Fruit fly (Drosophila melanogaster) whole organism: Measurements from ENCODE around the gene Nt5a.

Experiments used
- CG8478 ChIP-seq: fragments of >200 bp; optimal IDR thresholded peaks from 2 replicates; lab custom pipeline; 2018; ENCODE audit warnings: inconsistent platforms
- Dll ChIP-seq: fragments of >200 bp; optimal IDR thresholded peaks from 2 replicates; lab custom pipeline; 2017
- EcR ChIP-seq, 2 experiments: fragments of >200 bp; optimal IDR thresholded peaks; 2 replicates each; lab custom pipeline; 2017; ENCODE audit warnings: missing biosample characterization in 2 of 2, missing genetic modification characterization in 2 of 2, missing genetic modification reagents in 2 of 2
- pan ChIP-seq: fragments of >200 bp; optimal IDR thresholded peaks from 2 replicates; lab custom pipeline; 2017
- psq ChIP-seq: fragments of >200 bp; optimal IDR thresholded peaks from 2 replicates; lab custom pipeline; 2017
- usp ChIP-seq: fragments of >200 bp; optimal IDR thresholded peaks from 2 replicates; lab custom pipeline; 2017; ENCODE audit warnings: missing biosample characterization, missing genetic modification characterization, mixed read lengths

Gene Nt5a

dm6 chr3L:1335428-1335764, 28.2 kb upstream of the Nt5a start:
- TF ChIP-seq usp (GFP tag; lab: Kevin White, UChicago) (no peak), EcR (GFP tag; optimal IDR thresholded peaks at IDR 0.05; lab: Kevin White, UChicago) (no peak), Dll (lab: Kevin White, UChicago) (no peak), CG8478 (lab: Kevin White, UChicago) (no peak)

dm6 chr3L:1334571-1335427, 27.6 kb upstream of the Nt5a start, which contains the start of the genes Hmbs and CG2211:
TSS of gene Hmbs (plus strand) at chr3L:1334889.
TSS of gene CG2211 (minus strand) at chr3L:1335359.
- no peak for TF ChIP-seq Dll (lab: Kevin White, UChicago)
- no peak for TF ChIP-seq psq (lab: Kevin White, UChicago)
- no peak for TF ChIP-seq usp (GFP tag; lab: Kevin White, UChicago)
- no peak for TF ChIP-seq CG8478 (lab: Kevin White, UChicago)
- TF ChIP-seq EcR (GFP tag; optimal IDR thresholded peaks at IDR 0.05; lab: Kevin White, UChicago): no peak
- TF ChIP-seq pan (lab: Kevin White, UChicago): no peak

dm6 chr3L:1332973-1333372, 25.8 kb upstream of the Nt5a start, which contains the start of gene msd5:
TSS of gene msd5 (minus strand) at chr3L:1333146.
- TF ChIP-seq CG8478 (lab: Kevin White, UChicago) (no peak), Dll (lab: Kevin White, UChicago) (no peak), EcR (GFP tag; optimal IDR thresholded peaks at IDR 0.05; lab: Kevin White, UChicago) (no peak), psq (lab: Kevin White, UChicago) (no peak), pan (lab: Kevin White, UChicago) (no peak), usp (GFP tag; lab: Kevin White, UChicago) (no peak)

- TF ChIP-seq pan (lab: Kevin White, UChicago) (no peak), EcR (GFP tag; optimal IDR thresholded peaks at IDR 0.05; lab: Kevin White, UChicago) (no peak), CG8478 (lab: Kevin White, UChicago) (no peak), psq (lab: Kevin White, UChicago) (no peak), Dll (lab: Kevin White, UChicago) (no peak), usp (GFP tag; lab: Kevin White, UChicago) (no peak)
These were observed 24.3 kb upstream of the Nt5a start, which contains the start of gene msd1 for dm6 chr3L:1331542-1331941. TSS of gene msd1 (plus strand) at chr3L:1331744.

DNA sequence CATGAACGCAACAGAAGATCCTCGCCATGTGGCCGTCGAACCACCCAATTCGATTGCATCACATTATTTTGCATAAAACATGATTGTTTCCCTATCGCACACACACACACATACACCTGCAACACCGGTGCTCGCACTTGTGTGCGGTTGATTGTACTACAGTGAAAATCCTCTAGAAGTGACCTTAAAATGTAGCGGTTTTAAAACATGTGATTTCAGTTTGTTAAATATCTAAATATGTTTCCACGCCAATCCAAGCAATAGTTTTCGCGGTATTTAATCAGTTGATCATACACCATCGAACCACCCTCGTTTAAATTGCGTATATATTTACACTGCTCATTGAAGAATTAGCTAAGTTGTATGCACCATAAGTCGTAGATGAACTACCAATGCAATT, 23.2 kb upstream of the Nt5a start:
- TF ChIP-seq psq (lab: Kevin White, UChicago) (no peak), CG8478 (lab: Kevin White, UChicago) (no peak), usp (GFP tag; lab: Kevin White, UChicago) (no peak), EcR (GFP tag; optimal IDR thresholded peaks at IDR 0.05; lab: Kevin White, UChicago) (no peak)

dm6 chr3L:1329724-1330123, 22.5 kb upstream of the Nt5a start, which contains the start of gene ND-ACP:
TSS of gene ND-ACP (plus strand) at chr3L:1329949.
- TF ChIP-seq psq (lab: Kevin White, UChicago) (no peak), pan (lab: Kevin White, UChicago) (no peak), usp (GFP tag; lab: Kevin White, UChicago) (no peak), EcR (GFP tag; optimal IDR thresholded peaks at IDR 0.05; lab: Kevin White, UChicago) (no peak), Dll (lab: Kevin White, UChicago) (no peak), CG8478 (lab: Kevin White, UChicago) (no peak)

dm6 chr3L:1325626-1325937, 18.4 kb upstream of the Nt5a start:
- TF ChIP-seq psq (lab: Kevin White, UChicago) (no peak), EcR (GFP tag; optimal IDR thresholded peaks at IDR 0.05; lab: Kevin White, UChicago) (no peak), usp (GFP tag; lab: Kevin White, UChicago) (no peak), CG8478 (lab: Kevin White, UChicago) (no peak), Dll (lab: Kevin White, UChicago) (no peak), pan (lab: Kevin White, UChicago) (no peak)

DNA sequence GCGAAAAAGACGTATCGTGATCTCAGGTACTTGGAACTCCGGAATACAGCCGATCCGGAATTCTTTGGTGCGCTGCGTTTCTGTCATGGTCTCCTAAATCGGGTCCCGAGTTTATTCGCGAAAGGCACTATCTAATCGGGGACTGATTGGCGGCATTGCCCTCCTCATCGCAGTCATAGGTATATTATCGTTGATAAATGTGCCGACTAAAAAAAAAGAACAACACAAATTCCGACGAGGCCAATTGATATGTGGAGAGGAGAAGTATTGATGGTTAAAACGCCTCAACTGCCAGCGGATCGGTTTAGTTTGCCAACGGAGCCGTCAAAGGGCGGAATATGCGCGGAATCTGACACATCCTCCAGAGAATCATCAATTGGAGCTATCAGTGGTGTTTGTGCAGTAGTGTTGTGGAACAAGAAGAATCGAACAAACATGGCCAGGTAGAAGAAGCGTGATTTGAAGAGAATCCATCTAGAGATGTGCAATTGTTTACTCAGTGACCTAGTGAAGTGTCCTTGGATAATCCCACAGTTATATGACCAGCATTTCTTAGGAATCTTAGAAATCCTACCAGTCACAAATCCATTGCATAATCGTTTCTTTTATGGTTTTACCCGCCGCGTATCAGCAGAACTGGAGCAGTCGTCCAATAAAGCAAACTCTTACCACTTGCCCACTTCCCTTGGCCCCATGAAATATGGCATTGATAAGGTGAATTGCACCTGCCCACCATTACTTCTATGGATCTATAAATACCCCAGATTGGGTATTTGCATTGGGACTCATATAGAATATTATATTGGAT, 17.8 kb upstream of the Nt5a start:
- no peak for TF ChIP-seq usp (GFP tag; lab: Kevin White, UChicago)
- no peak for TF ChIP-seq CG8478 (lab: Kevin White, UChicago)
- no peak for TF ChIP-seq psq (lab: Kevin White, UChicago)
- TF ChIP-seq Dll (lab: Kevin White, UChicago): no peak

- no peak for TF ChIP-seq EcR (GFP tag; optimal IDR thresholded peaks at IDR 0.05; lab: Kevin White, UChicago)
- no peak for TF ChIP-seq Dll (lab: Kevin White, UChicago)
- TF ChIP-seq CG8478 (lab: Kevin White, UChicago): no peak
- TF ChIP-seq pan (lab: Kevin White, UChicago): no peak
- TF ChIP-seq psq (lab: Kevin White, UChicago): no peak
- no peak for TF ChIP-seq usp (GFP tag; lab: Kevin White, UChicago)
These were observed 15.9 kb upstream of the Nt5a start for dm6 chr3L:1323136-1323535.

DNA sequence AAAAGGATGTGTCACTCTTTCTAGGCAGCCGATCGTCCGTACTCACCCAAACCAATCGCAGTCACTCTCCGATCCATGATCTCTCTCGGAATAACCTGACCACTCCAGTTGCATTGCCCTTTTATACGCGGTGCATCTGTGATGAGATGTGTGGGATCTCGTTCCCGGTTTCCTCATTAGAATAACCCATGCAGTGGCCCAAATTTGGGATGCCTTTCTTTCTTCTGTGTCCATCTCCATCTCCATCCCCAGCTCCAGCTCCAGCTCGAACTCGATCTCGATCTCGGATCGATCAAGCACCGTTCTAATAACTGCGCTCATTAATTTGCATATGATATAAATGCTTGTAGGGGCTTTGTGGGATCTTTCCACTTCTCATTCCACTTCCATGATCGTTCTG, 15.5 kb upstream of the Nt5a start, which contains the start of gene CG9184:
TSS of gene CG9184 (minus strand) at position 101 of the 400 bp plus-strand sequence.
- TF ChIP-seq psq (lab: Kevin White, UChicago) (no peak), usp (GFP tag; lab: Kevin White, UChicago) (no peak), Dll (lab: Kevin White, UChicago) (no peak), CG8478 (lab: Kevin White, UChicago) (no peak), pan (lab: Kevin White, UChicago) (no peak), EcR (GFP tag; optimal IDR thresholded peaks at IDR 0.05; lab: Kevin White, UChicago) (no peak)

dm6 chr3L:1322159-1322558, 14.9 kb upstream of the Nt5a start:
- no peak for TF ChIP-seq Dll (lab: Kevin White, UChicago)
- no peak for TF ChIP-seq CG8478 (lab: Kevin White, UChicago)
- no peak for TF ChIP-seq psq (lab: Kevin White, UChicago)
- TF ChIP-seq usp (GFP tag; lab: Kevin White, UChicago): no peak
- TF ChIP-seq pan (lab: Kevin White, UChicago): no peak
- TF ChIP-seq EcR (GFP tag; optimal IDR thresholded peaks at IDR 0.05; lab: Kevin White, UChicago): no peak
